Worm (Caenorhabditis elegans) whole organism, mixed stage, embryonic: ENCODE measurements around the gene nhx-2.

Experiments
- M03D4.4 ChIP-seq: sonication (generic microtip); optimal IDR thresholded peaks from 2 replicates; lab custom pipeline; 2017; ENCODE audit warnings: mild to moderate bottlenecking, missing genetic modification characterization, missing compliant biosample characterization
- bed-3 ChIP-seq: fragments of 200-800 bp; sonication (Bioruptor generic); optimal IDR thresholded peaks from 3 replicates; lab custom pipeline; 2018; ENCODE audit warnings: mild to moderate bottlenecking, missing genetic modification characterization, moderate library complexity, missing compliant biosample characterization
- blmp-1 ChIP-seq: fragments of 150-350 bp; optimal IDR thresholded peaks from 2 replicates; lab custom pipeline; 2014; ENCODE audit warnings: missing biosample characterization, missing genetic modification characterization
- ceh-39 ChIP-seq: fragments of 150-350 bp; optimal IDR thresholded peaks from 2 replicates; lab custom pipeline; 2014; ENCODE audit warnings: missing biosample characterization, missing genetic modification characterization
- ceh-43 ChIP-seq: fragments of 200-800 bp; sonication (Bioruptor generic); optimal IDR thresholded peaks from 2 replicates; lab custom pipeline; 2018; ENCODE audit warnings: mild to moderate bottlenecking, missing genetic modification characterization, moderate library complexity, missing compliant biosample characterization
- ceh-83 ChIP-seq: fragments of 200-800 bp; sonication (Bioruptor generic); optimal IDR thresholded peaks from 2 replicates; lab custom pipeline; 2018; ENCODE audit warnings: mild to moderate bottlenecking, missing genetic modification characterization, missing compliant biosample characterization
- ces-1 ChIP-seq: fragments of 150-350 bp; optimal IDR thresholded peaks from 2 replicates; lab custom pipeline; 2014; ENCODE audit warnings: missing biosample characterization, missing genetic modification reagents, missing genetic modification characterization
- cnd-1 ChIP-seq: fragments of 200-800 bp; sonication (Bioruptor generic); optimal IDR thresholded peaks from 2 replicates; lab custom pipeline; 2018; ENCODE audit warnings: mild to moderate bottlenecking, missing genetic modification characterization, missing compliant biosample characterization
- drap-1 ChIP-seq: fragments of 200-800 bp; sonication (Bioruptor generic); optimal IDR thresholded peaks from 3 replicates; lab custom pipeline; 2018; ENCODE audit warnings: mild to moderate bottlenecking, missing genetic modification characterization, missing compliant biosample characterization
- elt-1 ChIP-seq: sonication (generic microtip); optimal IDR thresholded peaks from 2 replicates; lab custom pipeline; 2017; ENCODE audit warnings: missing genetic modification characterization, mild to moderate bottlenecking, missing compliant biosample characterization, antibody characterized with exemption, moderate library complexity, borderline replicate concordance; ENCODE audit not compliant: insufficient read depth
- elt-3 ChIP-seq: fragments of 150-350 bp; optimal IDR thresholded peaks from 2 replicates; lab custom pipeline; 2014; ENCODE audit warnings: missing biosample characterization, missing genetic modification characterization
- flh-1 ChIP-seq: fragments of 200-800 bp; sonication (Bioruptor generic); optimal IDR thresholded peaks from 2 replicates; lab custom pipeline; 2018; ENCODE audit warnings: mild to moderate bottlenecking, missing genetic modification characterization, moderate library complexity, missing compliant biosample characterization
- ham-2 ChIP-seq: fragments of 200-800 bp; sonication (Bioruptor generic); optimal IDR thresholded peaks from 2 replicates; lab custom pipeline; 2018; ENCODE audit warnings: mild to moderate bottlenecking, missing genetic modification characterization, missing compliant biosample characterization
- hlh-1 ChIP-seq: fragments of 150-350 bp; optimal IDR thresholded peaks from 2 replicates; lab custom pipeline; 2014; ENCODE audit warnings: missing biosample characterization, missing genetic modification reagents, missing genetic modification characterization
- lin-13 ChIP-seq: fragments of 150-350 bp; optimal IDR thresholded peaks from 2 replicates; lab custom pipeline; 2014; ENCODE audit warnings: missing biosample characterization, missing genetic modification characterization
- lin-32 ChIP-seq: fragments of 200-800 bp; sonication (Bioruptor generic); optimal IDR thresholded peaks from 2 replicates; lab custom pipeline; 2018; ENCODE audit warnings: mild to moderate bottlenecking, missing genetic modification characterization, missing compliant biosample characterization
- lsy-2 ChIP-seq: fragments of 150-350 bp; optimal IDR thresholded peaks from 2 replicates; lab custom pipeline; 2014; ENCODE audit warnings: missing biosample characterization, missing genetic modification characterization
- mab-5 ChIP-seq: fragments of 150-350 bp; optimal IDR thresholded peaks from 2 replicates; lab custom pipeline; 2014; ENCODE audit warnings: missing biosample characterization, missing genetic modification characterization
- mls-2 ChIP-seq: sonication (generic microtip); optimal IDR thresholded peaks from 2 replicates; lab custom pipeline; 2016; ENCODE audit warnings: mild to moderate bottlenecking, missing genetic modification characterization, moderate library complexity, missing compliant biosample characterization
- nhr-12 ChIP-seq: fragments of 150-350 bp; optimal IDR thresholded peaks from 2 replicates; lab custom pipeline; 2014; ENCODE audit warnings: missing biosample characterization, missing genetic modification characterization
- nhr-2 ChIP-seq: fragments of 150-350 bp; optimal IDR thresholded peaks from 2 replicates; lab custom pipeline; 2014; ENCODE audit warnings: missing biosample characterization, missing genetic modification characterization
- nhr-237 ChIP-seq: fragments of 150-350 bp; optimal IDR thresholded peaks from 2 replicates; lab custom pipeline; 2014; ENCODE audit warnings: missing biosample characterization, missing genetic modification characterization
- nhr-76 ChIP-seq: sonication (generic microtip); optimal IDR thresholded peaks from 2 replicates; lab custom pipeline; 2017; ENCODE audit warnings: missing biosample characterization, missing genetic modification characterization
- pha-4 ChIP-seq: fragments of 150-350 bp; optimal IDR thresholded peaks from 2 replicates; lab custom pipeline; 2018; ENCODE audit warnings: missing biosample characterization, missing genetic modification reagents, missing genetic modification characterization
- sem-2 ChIP-seq: fragments of 200-800 bp; sonication (Bioruptor generic); optimal IDR thresholded peaks from 2 replicates; lab custom pipeline; 2018; ENCODE audit warnings: mild to moderate bottlenecking, missing genetic modification characterization, missing compliant biosample characterization
- snpc-4 ChIP-seq: fragments of 150-350 bp; optimal IDR thresholded peaks from 2 replicates; lab custom pipeline; 2014; ENCODE audit warnings: missing biosample characterization, missing genetic modification characterization
- sptf-1 ChIP-seq: sonication (generic microtip); optimal IDR thresholded peaks from 2 replicates; lab custom pipeline; 2017; ENCODE audit warnings: mild to moderate bottlenecking, missing genetic modification characterization, moderate library complexity, missing compliant biosample characterization
- unc-39 ChIP-seq: fragments of 150-350 bp; optimal IDR thresholded peaks from 2 replicates; lab custom pipeline; 2014; ENCODE audit warnings: missing biosample characterization, missing genetic modification characterization
- unc-62 ChIP-seq: fragments of 150-350 bp; optimal IDR thresholded peaks from 2 replicates; lab custom pipeline; 2014; ENCODE audit warnings: missing biosample characterization, missing genetic modification reagents, missing genetic modification characterization
- zip-8 ChIP-seq: fragments of 150-350 bp; optimal IDR thresholded peaks from 2 replicates; lab custom pipeline; 2014; ENCODE audit warnings: missing biosample characterization, missing genetic modification characterization
- ztf-11 ChIP-seq: fragments of 150-350 bp; optimal IDR thresholded peaks from 2 replicates; lab custom pipeline; 2014; ENCODE audit warnings: missing biosample characterization, missing genetic modification characterization

The nhx-2 gene

DNA sequence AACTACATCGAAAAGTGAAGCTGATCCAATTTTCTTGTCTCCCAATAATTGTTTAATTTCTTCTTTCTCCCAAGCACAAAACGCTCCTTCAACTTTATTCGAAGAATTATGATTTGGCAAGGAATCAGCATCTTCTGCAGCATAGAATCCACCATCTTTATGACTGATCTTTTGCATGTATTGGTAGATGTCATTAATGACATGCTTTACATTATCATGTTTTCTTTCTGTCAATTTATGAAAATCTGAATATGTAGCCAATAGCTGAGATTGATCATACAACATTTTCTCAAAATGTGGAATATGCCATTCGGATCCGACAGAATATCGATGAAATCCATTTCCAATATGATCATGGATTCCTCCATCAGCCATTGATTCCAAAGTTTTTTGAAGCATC is 3.4 kb upstream of the nhx-2 start:
- TF ChIP-seq ces-1 (GFP tag; lab: Kevin White, UChicago) (no peak), bed-3 (GFP tag; lab: Kevin White, UChicago) (no peak), unc-39 (tag; lab: Kevin White, UChicago) (no peak), flh-1 (GFP tag; lab: Kevin White, UChicago) (no peak), M03D4.4 (tag; lab: Kevin White, UChicago) (no peak), pha-4 (tag; lab: Kevin White, UChicago) (no peak), nhr-237 (tag; lab: Kevin White, UChicago) (no peak)

DNA sequence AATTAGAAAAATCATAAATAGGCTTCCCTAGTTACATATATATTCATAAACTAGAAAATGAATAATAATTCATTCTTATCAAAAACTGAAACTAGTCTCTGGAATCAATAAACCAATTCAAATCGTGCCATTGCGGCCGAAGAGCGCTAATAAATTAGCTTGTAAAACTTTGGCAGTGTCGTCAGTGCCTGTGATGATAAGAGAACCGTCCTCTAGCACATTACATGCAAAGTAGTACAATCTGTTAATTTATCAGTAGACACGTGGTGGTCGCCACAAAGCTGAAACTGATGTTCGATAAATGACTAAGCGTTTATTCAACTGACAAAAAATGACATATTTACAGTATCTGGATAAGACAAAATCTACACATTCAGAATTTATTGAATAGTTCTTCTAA is 1.9 kb upstream of the nhx-2 start:
- TF ChIP-seq ceh-83 (GFP tag; lab: Kevin White, UChicago) (no peak), nhr-12 (no peak), ceh-39 (no peak), zip-8 (no peak), hlh-1 (tag; lab: Kevin White, UChicago) (no peak), elt-3 (tag; lab: Kevin White, UChicago) (no peak), sem-2 (no peak), nhr-2 (tag; lab: Kevin White, UChicago) (no peak), ceh-43 (no peak), snpc-4 (tag; lab: Kevin White, UChicago) (no peak), mab-5 (tag; lab: Kevin White, UChicago) (no peak), lin-32 (GFP tag; lab: Kevin White, UChicago) (no peak), mls-2 (tag; lab: Kevin White, UChicago) (no peak), elt-1 (no peak), lin-13 (no peak), M03D4.4 (tag; lab: Kevin White, UChicago) (no peak), flh-1 (GFP tag; lab: Kevin White, UChicago) (no peak), blmp-1 (tag; lab: Kevin White, UChicago) (no peak), ces-1 (GFP tag; lab: Kevin White, UChicago) (no peak)

DNA sequence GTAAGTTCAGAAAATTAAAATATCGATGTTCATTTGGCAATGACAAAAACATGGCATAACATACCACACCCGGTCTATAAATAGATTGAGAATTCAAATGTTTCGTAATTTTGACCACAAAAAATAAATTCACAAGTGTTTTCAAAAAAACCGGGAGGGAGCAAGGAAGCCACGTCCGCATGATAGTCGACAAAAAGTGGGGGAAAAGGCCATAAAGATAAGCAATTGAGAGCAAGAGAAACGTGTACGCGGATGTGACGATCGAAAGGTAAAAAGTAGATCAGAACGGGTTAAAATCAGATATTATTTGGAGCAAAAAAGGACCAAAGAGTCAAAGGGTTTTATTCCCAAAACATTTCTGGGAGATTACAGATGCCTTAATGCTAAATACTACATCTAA is 988 bp upstream of the nhx-2 start:
- TF ChIP-seq ces-1 (GFP tag; lab: Kevin White, UChicago) (no peak), nhr-76 (tag; lab: Kevin White, UChicago) (no peak), elt-3 (tag; lab: Kevin White, UChicago) (no peak), blmp-1 (tag; lab: Kevin White, UChicago) (no peak), snpc-4 (tag; lab: Kevin White, UChicago) (no peak), nhr-237 (tag; lab: Kevin White, UChicago) (no peak)
- TF ChIP-seq, all 35 proteins: peak for 0

DNA sequence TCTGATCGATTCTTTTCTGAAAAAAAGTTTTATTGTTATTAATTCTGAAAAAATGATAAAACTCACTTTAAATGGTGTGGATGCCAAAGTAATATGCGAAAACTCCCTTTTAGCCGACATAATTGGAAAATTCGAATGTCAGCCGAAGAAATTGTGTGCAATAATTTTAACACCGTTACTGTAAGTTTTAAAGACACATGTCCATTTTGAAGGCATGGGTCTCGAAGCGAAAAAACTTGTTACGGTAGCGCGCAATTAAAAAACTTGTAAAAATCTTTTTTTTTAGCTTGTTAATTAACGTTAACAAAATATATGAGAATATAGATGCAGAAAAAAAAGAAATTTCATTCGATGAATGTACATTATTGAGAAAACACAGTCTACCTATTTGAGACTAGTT is 3.4 kb downstream of the nhx-2 start, which contains the start of gene pid-1:
TSS of gene pid-1 (minus strand) at position 173 of the 400 bp plus-strand sequence.
- TF ChIP-seq pha-4 (tag; lab: Kevin White, UChicago) = no peak
- no peak for TF ChIP-seq lsy-2 (tag; lab: Kevin White, UChicago)
- TF ChIP-seq blmp-1 (tag; lab: Kevin White, UChicago) = no peak
- TF ChIP-seq ceh-83 (GFP tag; lab: Kevin White, UChicago) = no peak
- TF ChIP-seq flh-1 (GFP tag; lab: Kevin White, UChicago) = no peak
- TF ChIP-seq unc-62 = no peak
- no peak for TF ChIP-seq ceh-43
- no peak for TF ChIP-seq ham-2 (GFP tag; lab: Kevin White, UChicago)
- TF ChIP-seq lin-13 = no peak
- TF ChIP-seq mls-2 (tag; lab: Kevin White, UChicago) = no peak
- no peak for TF ChIP-seq snpc-4 (tag; lab: Kevin White, UChicago)
- TF ChIP-seq unc-39 (tag; lab: Kevin White, UChicago) = no peak
- no peak for TF ChIP-seq hlh-1 (tag; lab: Kevin White, UChicago)
- no peak for TF ChIP-seq cnd-1

DNA sequence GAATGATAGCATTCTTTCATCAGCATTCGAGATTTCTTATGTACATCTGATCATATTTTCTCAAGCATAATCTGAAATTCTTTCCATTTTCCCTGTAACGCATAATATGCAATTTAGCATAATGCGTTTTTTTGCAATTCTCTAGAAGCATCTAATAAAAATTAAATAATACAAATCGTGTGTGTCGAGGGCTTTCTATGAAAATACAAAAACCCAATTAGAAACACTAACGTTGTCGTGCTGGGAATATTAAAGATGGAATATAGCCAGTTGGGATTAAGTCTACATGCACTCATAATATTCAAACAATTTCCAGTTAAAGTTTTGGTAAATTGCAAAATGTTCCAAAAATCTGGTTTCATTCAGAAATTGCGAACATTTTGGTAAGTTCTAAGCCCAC is 9.2 kb downstream of the nhx-2 start, which contains the start of gene F18A1.1:
TSS of gene F18A1.1 (plus strand) at position 301 of the 400 bp plus-strand sequence.
- TF ChIP-seq ham-2 (GFP tag; lab: Kevin White, UChicago) (no peak), unc-39 (tag; lab: Kevin White, UChicago) (no peak), ceh-43 (no peak), drap-1 (GFP tag; lab: Kevin White, UChicago) (no peak), nhr-2 (tag; lab: Kevin White, UChicago) (no peak), ztf-11 (tag; lab: Kevin White, UChicago) (no peak), M03D4.4 (tag; lab: Kevin White, UChicago) (no peak), sptf-1 (tag; lab: Kevin White, UChicago) (no peak), cnd-1 (no peak), ceh-39 (no peak)
